Worm (Caenorhabditis elegans): ENCODE data around the gene R02E4.2.
A peak's percentile ranks its signal among the peaks of the same experiment; 100 is the strongest.

R02E4.2 gene

DNA sequence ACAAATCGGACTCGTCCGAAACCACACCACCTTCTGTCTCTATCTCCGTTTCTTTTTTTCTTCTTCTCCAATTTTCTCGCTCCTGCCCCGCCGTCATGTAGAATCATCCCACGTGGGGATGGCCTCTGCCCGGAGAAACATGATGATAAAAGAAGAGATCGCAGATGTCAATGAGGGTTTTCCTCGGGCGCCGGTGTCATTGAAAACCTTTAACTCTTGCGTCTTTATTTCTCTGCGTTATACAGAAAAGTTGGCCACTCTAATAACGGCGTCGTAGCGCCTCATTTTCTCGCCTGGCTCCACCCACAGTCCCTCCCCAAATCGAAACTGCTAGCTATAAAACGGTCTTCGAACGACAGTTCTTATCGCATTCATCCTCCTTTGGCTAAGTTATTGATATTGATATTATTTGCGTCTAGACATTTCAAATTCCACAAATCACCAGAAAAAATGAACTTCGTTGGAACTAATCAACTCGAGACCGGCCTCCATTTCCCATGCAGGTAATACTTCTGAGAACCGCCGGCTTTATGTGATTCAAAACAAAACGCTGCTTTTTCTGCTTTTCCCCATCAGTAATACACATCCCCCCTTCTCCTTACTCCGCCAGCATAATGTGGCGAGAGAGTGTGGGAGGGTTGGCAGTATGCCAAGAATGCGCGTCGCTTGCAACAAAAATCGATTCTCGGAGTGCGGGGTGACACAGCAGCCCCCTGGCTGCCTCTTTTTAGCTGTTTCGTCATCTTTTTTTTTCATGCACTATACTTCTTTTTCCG is 38.0 kb downstream of the R02E4.2 start (continued):
- peak; percentile 84 for TF ChIP-seq lin-39 (tag; optimal IDR thresholded peaks at IDR 0.05)
- TF ChIP-seq ztf-4 (tag; optimal IDR thresholded peaks at IDR 0.05), result no peak
- TF ChIP-seq egl-27 (tag; optimal IDR thresholded peaks at IDR 0.05), result no peak
- TF ChIP-seq R02D3.7 (tag; optimal IDR thresholded peaks at IDR 0.05), result no peak
- TF ChIP-seq nhr-76 (tag; optimal IDR thresholded peaks at IDR 0.05), result no peak
- no peak for TF ChIP-seq fkh-2 (tag; optimal IDR thresholded peaks at IDR 0.05)
- peak; percentile 82 for TF ChIP-seq skn-1 (tag; optimal IDR thresholded peaks at IDR 0.05)
- peak; percentile 24 for TF ChIP-seq egl-5 (tag; optimal IDR thresholded peaks at IDR 0.05)
- TF ChIP-seq nhr-28 (tag; optimal IDR thresholded peaks at IDR 0.05), result no peak
- TF ChIP-seq elt-2 (tag; optimal IDR thresholded peaks at IDR 0.05), result peak; percentile 86
- TF ChIP-seq unc-39 (tag; optimal IDR thresholded peaks at IDR 0.05), result no peak
- TF ChIP-seq ztf-11 (tag; optimal IDR thresholded peaks at IDR 0.05), result no peak
- peak; percentile 73 for TF ChIP-seq nhr-23 (tag; optimal IDR thresholded peaks at IDR 0.05)
- TF ChIP-seq nhr-12 (tag; optimal IDR thresholded peaks at IDR 0.05), result no peak

DNA sequence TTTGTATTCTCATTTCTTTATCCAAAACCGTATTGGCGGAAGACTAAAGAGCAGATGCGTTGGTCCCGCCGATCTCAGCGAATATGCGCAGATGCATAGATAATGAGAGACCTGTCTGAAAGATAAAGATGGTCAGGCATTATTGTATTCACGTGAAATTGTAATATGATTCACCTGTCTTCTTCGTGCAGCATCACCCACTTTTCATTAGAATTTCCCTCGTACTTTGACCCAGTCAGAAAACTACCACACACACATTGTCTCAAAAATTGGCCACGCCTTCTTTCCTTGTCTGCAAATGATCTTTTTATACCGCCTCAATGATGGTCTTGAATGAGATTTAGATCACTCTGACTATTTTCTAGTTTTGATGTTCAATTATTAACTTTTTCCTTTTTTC is 38.8 kb downstream of the R02E4.2 start:
- TF ChIP-seq pha-4 (tag; optimal IDR thresholded peaks at IDR 0.05), result no peak
- TF ChIP-seq nhr-237 (tag; optimal IDR thresholded peaks at IDR 0.05), result no peak
- no peak for TF ChIP-seq elt-2 (tag; optimal IDR thresholded peaks at IDR 0.05)
- no peak for TF ChIP-seq lin-39 (tag; optimal IDR thresholded peaks at IDR 0.05)
- TF ChIP-seq nhr-23 (tag; optimal IDR thresholded peaks at IDR 0.05), result peak; percentile 44
- TF ChIP-seq fos-1 (tag; optimal IDR thresholded peaks at IDR 0.05), result no peak
- TF ChIP-seq fkh-10 (GFP tag; optimal IDR thresholded peaks at IDR 0.05), result no peak
- no peak for TF ChIP-seq ztf-11 (tag; optimal IDR thresholded peaks at IDR 0.05)
- no peak for TF ChIP-seq hmg-11 (tag; optimal IDR thresholded peaks at IDR 0.05)
- TF ChIP-seq ama-1 (optimal IDR thresholded peaks at IDR 0.05), result peak; percentile 62
- TF ChIP-seq lin-15B (tag; optimal IDR thresholded peaks at IDR 0.05), result no peak
- TF ChIP-seq mdl-1 (tag; optimal IDR thresholded peaks at IDR 0.05), result no peak
- TF ChIP-seq mml-1 (tag; optimal IDR thresholded peaks at IDR 0.05), result peak; percentile 59
- peak; percentile 42 for TF ChIP-seq nhr-43 (tag; optimal IDR thresholded peaks at IDR 0.05; ENCODE audit: poor library complexity, severe bottlenecking)
- TF ChIP-seq pqm-1 (tag; optimal IDR thresholded peaks at IDR 0.05), result no peak
- no peak for TF ChIP-seq jun-1 (tag; optimal IDR thresholded peaks at IDR 0.05)
- no peak for TF ChIP-seq aly-2 (tag; optimal IDR thresholded peaks at IDR 0.05)

DNA sequence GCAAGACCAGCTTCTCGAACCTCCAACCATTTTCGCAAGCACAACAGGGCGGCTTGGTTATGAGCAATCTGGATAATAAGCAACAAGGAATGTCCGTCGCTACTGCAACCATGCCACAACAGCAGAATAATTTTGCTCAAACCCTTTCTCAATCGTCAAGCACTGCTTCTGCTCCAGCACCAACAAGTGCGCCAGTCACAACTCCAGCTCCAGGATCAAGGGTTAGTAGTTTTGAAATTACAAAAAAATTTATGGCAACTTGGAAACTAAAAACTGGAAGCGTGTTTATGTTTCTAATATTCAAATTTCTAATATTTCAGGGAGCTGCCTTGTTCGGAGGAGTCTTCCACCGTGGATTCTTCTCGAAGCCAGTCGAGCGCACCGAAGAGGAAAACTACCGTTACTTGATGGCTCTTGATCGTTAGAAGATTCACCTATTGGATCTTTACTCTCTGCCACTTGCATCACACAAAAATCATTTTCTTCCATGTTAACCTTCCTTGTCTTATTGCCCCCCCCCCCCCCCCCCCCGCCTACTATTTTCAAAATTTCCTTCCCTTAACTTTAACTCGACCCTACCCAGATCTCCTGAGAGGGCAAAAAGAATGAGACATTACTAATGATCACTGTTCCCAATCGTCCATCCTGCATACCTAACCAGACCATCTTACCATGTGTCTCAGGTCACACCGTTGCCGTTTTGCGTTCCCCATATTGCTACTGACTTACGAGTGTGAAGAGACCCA is 39.7 kb downstream of the R02E4.2 start:
- TF ChIP-seq nhr-25 (tag; optimal IDR thresholded peaks at IDR 0.05), result peak; percentile 16
- TF ChIP-seq nhr-237 (tag; optimal IDR thresholded peaks at IDR 0.05), result no peak
- TF ChIP-seq jun-1 (tag; optimal IDR thresholded peaks at IDR 0.05), result no peak
- TF ChIP-seq nhr-12 (tag; optimal IDR thresholded peaks at IDR 0.05), result no peak
- TF ChIP-seq daf-12 (tag; optimal IDR thresholded peaks at IDR 0.05), result no peak
- TF ChIP-seq nhr-67 (tag; optimal IDR thresholded peaks at IDR 0.05), result no peak
- TF ChIP-seq ceh-9 (tag; optimal IDR thresholded peaks at IDR 0.05), result no peak
- TF ChIP-seq tbx-2 (tag; optimal IDR thresholded peaks at IDR 0.05), result no peak
- TF ChIP-seq ama-1 (optimal IDR thresholded peaks at IDR 0.05), result peak; percentile 79
- TF ChIP-seq elt-3 (tag; optimal IDR thresholded peaks at IDR 0.05), result no peak
- TF ChIP-seq pha-4 (tag; optimal IDR thresholded peaks at IDR 0.05), result no peak
- TF ChIP-seq sea-2 (GFP tag; optimal IDR thresholded peaks at IDR 0.05), result no peak
- TF ChIP-seq nhr-11 (tag; optimal IDR thresholded peaks at IDR 0.05), result no peak
- TF ChIP-seq R02D3.7 (tag; optimal IDR thresholded peaks at IDR 0.05), result no peak
- no peak for TF ChIP-seq nhr-28 (tag; optimal IDR thresholded peaks at IDR 0.05)
- no peak for TF ChIP-seq eor-1 (tag; optimal IDR thresholded peaks at IDR 0.05)
- no peak for TF ChIP-seq elt-1 (tag; optimal IDR thresholded peaks at IDR 0.05)
- TF ChIP-seq nhr-77 (tag; optimal IDR thresholded peaks at IDR 0.05), result no peak
- no peak for TF ChIP-seq egl-5 (tag; optimal IDR thresholded peaks at IDR 0.05)
- TF ChIP-seq aly-2 (tag; optimal IDR thresholded peaks at IDR 0.05), result no peak
- TF ChIP-seq fos-1 (tag; optimal IDR thresholded peaks at IDR 0.05), result no peak
- TF ChIP-seq lsy-12 (tag; optimal IDR thresholded peaks at IDR 0.05), result peak; percentile 24
- TF ChIP-seq fkh-10 (GFP tag; optimal IDR thresholded peaks at IDR 0.05), result no peak
- no peak for TF ChIP-seq zag-1 (tag; optimal IDR thresholded peaks at IDR 0.05)
- no peak for TF ChIP-seq mdl-1 (tag; optimal IDR thresholded peaks at IDR 0.05)
- peak; percentile 73 for TF ChIP-seq nhr-43 (tag; optimal IDR thresholded peaks at IDR 0.05; ENCODE audit: poor library complexity, severe bottlenecking)
- no peak for TF ChIP-seq skn-1 (tag; optimal IDR thresholded peaks at IDR 0.05)
- no peak for TF ChIP-seq ceh-82 (tag; optimal IDR thresholded peaks at IDR 0.05)
- no peak for TF ChIP-seq nhr-23 (tag; optimal IDR thresholded peaks at IDR 0.05)
- no peak for TF ChIP-seq pqm-1 (tag; optimal IDR thresholded peaks at IDR 0.05)

Measured in whole organism, L3 larva.